Fruit fly (Drosophila melanogaster) Kc167 (cell line): ENCODE results near the gene Rassf.

Source experiments
- Myc ChIP-seq: fragments of >200 bp; optimal IDR thresholded peaks from 2 replicates; lab custom pipeline; 2017; ENCODE audit warnings: missing external identifiers
- Sin3A ChIP-seq: fragments of >200 bp; optimal IDR thresholded peaks from 2 replicates; lab custom pipeline; 2018; ENCODE audit warnings: missing external identifiers
- h ChIP-seq: fragments of >200 bp; optimal IDR thresholded peaks from 3 replicates; lab custom pipeline; 2018; ENCODE audit warnings: missing external identifiers
- insv ChIP-seq: fragments of >200 bp; optimal IDR thresholded peaks from 3 replicates; lab custom pipeline; 2018; ENCODE audit warnings: missing external identifiers
- psq ChIP-seq: fragments of >200 bp; optimal IDR thresholded peaks from 2 replicates; lab custom pipeline; 2017; ENCODE audit warnings: missing external identifiers

DNA sequence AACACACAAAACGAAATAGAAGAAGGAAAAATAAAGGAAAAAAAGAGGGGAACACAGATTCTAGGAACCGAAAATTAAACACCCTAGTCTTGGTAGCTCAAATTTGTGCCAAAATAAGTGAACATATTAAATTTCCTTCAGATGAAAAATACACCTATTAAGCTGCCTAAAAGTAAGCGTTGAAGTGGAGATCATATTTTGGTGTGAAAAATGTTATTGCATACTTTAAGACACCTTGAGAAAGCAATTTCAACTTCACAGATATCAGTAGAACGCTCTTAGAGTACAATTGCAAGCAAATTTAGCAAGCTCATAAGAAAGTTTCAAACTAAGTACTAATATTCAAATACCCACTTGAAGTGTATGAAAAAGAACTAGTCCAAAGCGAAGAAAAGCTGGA, 7.0 kb downstream of the Rassf start:
- TF ChIP-seq h (lab: Kevin White, UChicago) (no peak), Sin3A (no peak), psq (no peak), Myc (lab: Kevin White, UChicago) (no peak), insv (lab: Kevin White, UChicago) (no peak)
